Worm (Caenorhabditis elegans) whole organism, L4 larva: ENCODE data around the gene sra-7.

Source experiments
- D1046.2 ChIP-seq: fragments of 200-800 bp; sonication (Bioruptor generic); IDR thresholded peaks from 2 replicates; pipeline ENCODE4 v1.3.6; 2022; ENCODE audit warnings: missing genetic modification characterization, missing compliant biosample characterization
- F26F4.8 ChIP-seq: fragments of 200-800 bp; sonication (Bioruptor generic); conservative IDR thresholded peaks from 2 replicates; pipeline ENCODE4 v1.3.6; 2022; ENCODE audit warnings: missing genetic modification characterization, missing compliant biosample characterization
- T20F7.1 ChIP-seq: fragments of 200-800 bp; sonication (Bioruptor generic); optimal IDR thresholded peaks from 2 replicates; lab custom pipeline; 2018; ENCODE audit warnings: mild to moderate bottlenecking, missing genetic modification characterization, missing compliant biosample characterization
- T26A8.4 ChIP-seq: fragments of 200-800 bp; sonication (Bioruptor generic); IDR thresholded peaks from 2 replicates; pipeline ENCODE4 v1.3.6; 2022; ENCODE audit warnings: missing genetic modification characterization, missing compliant biosample characterization
- Y105C5A.15 ChIP-seq: fragments of 200-800 bp; sonication (Bioruptor generic); IDR thresholded peaks from 2 replicates; pipeline ENCODE4 v1.3.6; 2022; ENCODE audit warnings: missing genetic modification characterization, missing compliant biosample characterization
- ZK546.5 ChIP-seq, 2 experiments: sonication (generic microtip); optimal IDR thresholded peaks; 2 replicates each; lab custom pipeline; 2017; ENCODE audit warnings: missing biosample characterization in 2 of 2, missing genetic modification characterization in 2 of 2
- ama-1 ChIP-seq: fragments of 150-350 bp; optimal IDR thresholded peaks from 2 replicates; lab custom pipeline; 2014; ENCODE audit warnings: inconsistent platforms, mixed read lengths
- arid-1 ChIP-seq: fragments of 200-800 bp; sonication (Bioruptor generic); conservative IDR thresholded peaks from 2 replicates; pipeline ENCODE4 v1.3.6; 2022; ENCODE audit warnings: missing genetic modification reagents, missing genetic modification characterization, missing compliant biosample characterization
- ces-1 ChIP-seq: fragments of 150-350 bp; sonication (generic microtip); optimal IDR thresholded peaks from 4 replicates; lab custom pipeline; 2014; ENCODE audit warnings: missing biosample characterization, missing genetic modification reagents, missing genetic modification characterization
- daf-16 ChIP-seq, 3 experiments: sonication (generic microtip); optimal IDR thresholded peaks; 2 replicates each; lab custom pipeline; 2016 to 2017; ENCODE audit warnings: missing genetic modification characterization in 3 of 3, missing genetic modification reagents in 3 of 3, mild to moderate bottlenecking in 2 of 3, missing compliant biosample characterization in 2 of 3, missing biosample characterization in 1 of 3, moderate library complexity in 1 of 3
- dmd-6 ChIP-seq: fragments of 200-800 bp; sonication (Bioruptor generic); IDR thresholded peaks from 2 replicates; pipeline ENCODE4 v1.3.6; 2022; ENCODE audit warnings: missing genetic modification reagents, missing genetic modification characterization, missing compliant biosample characterization
- dmd-8 ChIP-seq: fragments of 200-800 bp; sonication (Bioruptor generic); IDR thresholded peaks from 2 replicates; pipeline ENCODE4 v1.3.6; 2022; ENCODE audit warnings: missing genetic modification characterization, missing compliant biosample characterization
- dpl-1 ChIP-seq: fragments of 150-350 bp; optimal IDR thresholded peaks from 2 replicates; lab custom pipeline; 2014; ENCODE audit warnings: missing biosample characterization, missing genetic modification reagents, missing genetic modification characterization
- dve-1 ChIP-seq: sonication (generic microtip); optimal IDR thresholded peaks from 2 replicates; lab custom pipeline; 2017; ENCODE audit warnings: antibody characterized with exemption, mild to moderate bottlenecking, missing genetic modification characterization, missing compliant biosample characterization; ENCODE audit not compliant: insufficient read depth
- egl-27 ChIP-seq: sonication (generic microtip); optimal IDR thresholded peaks from 3 replicates; lab custom pipeline; 2017; ENCODE audit warnings: missing biosample characterization, missing genetic modification reagents, missing genetic modification characterization
- gei-8 ChIP-seq: fragments of 200-800 bp; sonication (Bioruptor generic); optimal IDR thresholded peaks from 2 replicates; lab custom pipeline; 2018; ENCODE audit warnings: mild to moderate bottlenecking, missing genetic modification characterization, missing compliant biosample characterization
- hlh-11 ChIP-seq: fragments of 200-800 bp; sonication (Bioruptor generic); optimal IDR thresholded peaks from 2 replicates; lab custom pipeline; 2018; ENCODE audit warnings: mild to moderate bottlenecking, missing genetic modification characterization, missing compliant biosample characterization
- hlh-30 ChIP-seq: sonication (generic microtip); optimal IDR thresholded peaks from 2 replicates; lab custom pipeline; 2017; ENCODE audit warnings: antibody characterized with exemption, mild to moderate bottlenecking, missing genetic modification characterization, missing compliant biosample characterization; ENCODE audit not compliant: insufficient read depth
- lin-1 ChIP-seq: fragments of 200-800 bp; sonication (Bioruptor generic); IDR thresholded peaks from 2 replicates; pipeline ENCODE4 v1.3.6; 2022; ENCODE audit warnings: missing genetic modification reagents, missing genetic modification characterization, missing compliant biosample characterization
- lin-15B ChIP-seq: fragments of 150-350 bp; sonication (generic microtip); optimal IDR thresholded peaks from 3 replicates; lab custom pipeline; 2014; ENCODE audit warnings: missing biosample characterization, missing genetic modification characterization
- lsy-2 ChIP-seq, 2 experiments: fragments of 150-350 bp in 1 of 2; sonication (generic microtip) in 1 of 2; optimal IDR thresholded peaks; 2 replicates each; lab custom pipeline; 2014 to 2017; ENCODE audit warnings: missing biosample characterization in 2 of 2, missing genetic modification characterization in 2 of 2
- madf-5 ChIP-seq, 2 experiments: fragments of 200-800 bp; sonication (Bioruptor generic); IDR thresholded peaks; 2 replicates each; pipeline ENCODE4 v1.3.6; 2022; ENCODE audit warnings: missing compliant biosample characterization in 2 of 2, missing genetic modification characterization in 2 of 2
- mdt-29 ChIP-seq: fragments of 200-800 bp; sonication (Bioruptor generic); IDR thresholded peaks from 2 replicates; pipeline ENCODE4 v1.3.6; 2022; ENCODE audit warnings: missing genetic modification reagents, missing genetic modification characterization, missing compliant biosample characterization
- mep-1 ChIP-seq: fragments of 150-350 bp; sonication (generic microtip); optimal IDR thresholded peaks from 3 replicates; lab custom pipeline; 2014; ENCODE audit warnings: missing biosample characterization, missing genetic modification characterization
- nhr-102 ChIP-seq: sonication (generic microtip); optimal IDR thresholded peaks from 2 replicates; lab custom pipeline; 2016; ENCODE audit warnings: mild to moderate bottlenecking, missing genetic modification characterization, moderate library complexity, missing compliant biosample characterization
- nhr-11 ChIP-seq: fragments of 150-350 bp; optimal IDR thresholded peaks from 2 replicates; lab custom pipeline; 2014; ENCODE audit warnings: missing biosample characterization, missing genetic modification characterization
- nhr-25 ChIP-seq: sonication (generic microtip); optimal IDR thresholded peaks from 2 replicates; lab custom pipeline; 2017; ENCODE audit warnings: missing genetic modification characterization, mild to moderate bottlenecking, missing compliant biosample characterization, antibody characterized with exemption, moderate library complexity, borderline replicate concordance; ENCODE audit not compliant: insufficient read depth
- nhr-28 ChIP-seq: fragments of 150-350 bp; optimal IDR thresholded peaks from 2 replicates; lab custom pipeline; 2014; ENCODE audit warnings: missing biosample characterization, missing genetic modification characterization
- nhr-48 ChIP-seq: sonication (generic microtip); optimal IDR thresholded peaks from 2 replicates; lab custom pipeline; 2016; ENCODE audit warnings: mild to moderate bottlenecking, missing genetic modification characterization, missing compliant biosample characterization
- nhr-6 ChIP-seq: fragments of 150-350 bp; optimal IDR thresholded peaks from 2 replicates; lab custom pipeline; 2014; ENCODE audit warnings: missing biosample characterization, missing genetic modification characterization
- nhr-76 ChIP-seq: fragments of 150-350 bp; optimal IDR thresholded peaks from 2 replicates; lab custom pipeline; 2014; ENCODE audit warnings: missing biosample characterization, missing genetic modification characterization
- nhr-77 ChIP-seq: fragments of 150-350 bp; optimal IDR thresholded peaks from 2 replicates; lab custom pipeline; 2014; ENCODE audit warnings: missing biosample characterization, missing genetic modification characterization
- php-3 ChIP-seq: fragments of 200-800 bp; sonication (Bioruptor generic); IDR thresholded peaks from 2 replicates; pipeline ENCODE4 v1.3.6; 2022; ENCODE audit warnings: missing genetic modification reagents, missing genetic modification characterization, missing compliant biosample characterization
- pqm-1 ChIP-seq: sonication (generic microtip); optimal IDR thresholded peaks from 2 replicates; lab custom pipeline; 2017; ENCODE audit warnings: missing biosample characterization, missing genetic modification characterization
- saeg-2 ChIP-seq: fragments of 200-800 bp; sonication (Bioruptor generic); IDR thresholded peaks from 2 replicates; pipeline ENCODE4 v1.3.6; 2022; ENCODE audit warnings: missing genetic modification reagents, missing genetic modification characterization, missing compliant biosample characterization
- snpc-1.2 ChIP-seq: fragments of 200-800 bp; sonication (Bioruptor generic); IDR thresholded peaks from 2 replicates; pipeline ENCODE4 v1.3.6; 2022; ENCODE audit warnings: missing genetic modification reagents, missing genetic modification characterization, missing compliant biosample characterization
- spr-3 ChIP-seq: fragments of 200-800 bp; sonication (Bioruptor generic); optimal IDR thresholded peaks from 2 replicates; lab custom pipeline; 2018; ENCODE audit warnings: mild to moderate bottlenecking, missing genetic modification characterization, missing compliant biosample characterization
- tag-97 ChIP-seq: fragments of 200-800 bp; sonication (Bioruptor generic); IDR thresholded peaks from 2 replicates; pipeline ENCODE4 v1.3.6; 2022; ENCODE audit warnings: missing genetic modification characterization, missing compliant biosample characterization
- tra-1 ChIP-seq: fragments of 200-800 bp; sonication (Bioruptor generic); IDR thresholded peaks from 2 replicates; pipeline ENCODE4 v1.3.6; 2022; ENCODE audit warnings: missing genetic modification reagents, missing genetic modification characterization, missing compliant biosample characterization
- unc-39 ChIP-seq: sonication (generic microtip); optimal IDR thresholded peaks from 2 replicates; lab custom pipeline; 2017; ENCODE audit warnings: missing biosample characterization, missing genetic modification characterization
- unc-62 ChIP-seq, 3 experiments: fragments of 150-350 bp in 1 of 3; sonication (generic microtip); optimal IDR thresholded peaks in 2 of 3; peaks in 1 of 3; 1 replicate in 1 of 3; 2 replicates in 2 of 3; lab custom pipeline; 2014 to 2017; ENCODE audit warnings: missing biosample characterization in 3 of 3, missing genetic modification characterization in 3 of 3, missing genetic modification reagents in 3 of 3, missing genotype in 1 of 3
- zag-1 ChIP-seq: fragments of 150-350 bp; optimal IDR thresholded peaks from 2 replicates; lab custom pipeline; 2014; ENCODE audit warnings: missing biosample characterization, missing genetic modification characterization
- zfp-3 ChIP-seq: fragments of 200-800 bp; sonication (Bioruptor generic); conservative IDR thresholded peaks from 2 replicates; pipeline ENCODE4 v1.3.6; 2022; ENCODE audit warnings: missing genetic modification reagents, missing genetic modification characterization, missing compliant biosample characterization
- zip-11 ChIP-seq: fragments of 200-800 bp; sonication (Bioruptor generic); IDR thresholded peaks from 2 replicates; pipeline ENCODE4 v1.3.6; 2022; ENCODE audit warnings: missing genetic modification characterization, missing compliant biosample characterization
- zip-2 ChIP-seq: fragments of 150-350 bp; optimal IDR thresholded peaks from 2 replicates; lab custom pipeline; 2014; ENCODE audit warnings: missing biosample characterization, missing genetic modification characterization
- ztf-7 ChIP-seq: fragments of 150-350 bp; optimal IDR thresholded peaks from 2 replicates; lab custom pipeline; 2014; ENCODE audit warnings: missing biosample characterization, missing genetic modification characterization

Gene sra-7

DNA sequence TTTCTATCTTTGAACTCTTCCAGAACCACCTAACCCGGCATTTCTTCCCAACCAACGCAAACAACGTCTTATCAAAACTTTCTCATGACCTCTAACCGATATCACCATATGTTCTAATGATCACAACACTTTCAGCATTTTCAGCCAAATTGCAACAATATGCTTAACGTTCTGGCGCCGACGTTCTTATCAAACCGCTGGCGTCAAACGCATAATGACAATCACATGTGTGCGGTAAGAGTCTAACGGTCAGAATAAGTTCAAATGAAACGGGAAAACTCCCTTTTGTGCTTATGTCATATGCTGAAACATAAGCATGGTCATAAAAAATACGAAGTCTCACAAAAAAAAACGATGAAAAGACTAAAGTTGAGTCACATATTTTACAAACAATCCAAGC is 43.6 kb upstream of the sra-7 start (continued):
- TF ChIP-seq saeg-2 (GFP tag; lab: Robert Waterston, UW) (no peak), mdt-29 (peak; percentile 93), zip-2 (tag; lab: Kevin White, UChicago) (no peak), nhr-77 (tag; lab: Kevin White, UChicago) (peak; percentile 79), unc-62 (GFP tag; optimal IDR thresholded peaks at IDR 0.05 in 1 of 2; lab: Kevin White, UChicago) (peak in 1 of 2 experiments; percentile 62), unc-62 (tag; optimal IDR thresholded peaks at IDR 0.05; lab: Kevin White, UChicago) (no peak), hlh-30 (tag; lab: Kevin White, UChicago) (peak; percentile 86), mep-1 (peak; percentile 60), ztf-7 (no peak), zip-11 (GFP tag; lab: Robert Waterston, UW) (no peak), nhr-102 (tag; lab: Kevin White, UChicago) (peak; percentile 83), zag-1 (tag; lab: Kevin White, UChicago) (no peak), gei-8 (GFP tag; lab: Kevin White, UChicago) (peak; percentile 62), daf-16 (GFP tag; optimal IDR thresholded peaks at IDR 0.05; lab: Kevin White, UChicago) (peak in 1 of 2 experiments; percentile 49), daf-16 (tag; optimal IDR thresholded peaks at IDR 0.05; lab: Kevin White, UChicago) (peak; percentile 96), T20F7.1 (GFP tag; lab: Kevin White, UChicago) (peak; percentile 55), dmd-8 (GFP tag; lab: Robert Waterston, UW) (no peak), nhr-6 (tag; lab: Kevin White, UChicago) (no peak), nhr-11 (tag; lab: Kevin White, UChicago) (peak; percentile 12), lin-1 (GFP tag; lab: Robert Waterston, UW) (peak; percentile 85)

ce11 chrII:9501955-9502354 is 42.5 kb upstream of the sra-7 start:
- TF ChIP-seq dmd-6 (GFP tag; lab: Robert Waterston, UW) = peak; percentile 91
- TF ChIP-seq arid-1 (GFP tag; lab: Robert Waterston, UW) = no peak
- 0 out of 2 replicates have a peak, but pooled peaks have one; percentile 30 for TF ChIP-seq saeg-2 (GFP tag; lab: Robert Waterston, UW)
- no peak for TF ChIP-seq ama-1
- TF ChIP-seq tra-1 = peak; percentile 81
- peak; percentile 23 for TF ChIP-seq pqm-1 (tag; lab: Kevin White, UChicago)
- no peak for TF ChIP-seq unc-39 (tag; lab: Kevin White, UChicago)
- TF ChIP-seq D1046.2 = no peak
- TF ChIP-seq lin-15B = no peak
- no peak for TF ChIP-seq ZK546.5 (tag; optimal IDR thresholded peaks at IDR 0.05; lab: Kevin White, UChicago)
- peak; percentile 72 for TF ChIP-seq nhr-11 (tag; lab: Kevin White, UChicago)
- TF ChIP-seq dve-1 (tag; lab: Kevin White, UChicago) = peak; percentile 91
- TF ChIP-seq daf-16 (GFP tag; optimal IDR thresholded peaks at IDR 0.05; lab: Kevin White, UChicago) = no peak
- peak; percentile 83 for TF ChIP-seq daf-16 (tag; optimal IDR thresholded peaks at IDR 0.05; lab: Kevin White, UChicago)
- TF ChIP-seq nhr-48 (tag; lab: Kevin White, UChicago) = peak; percentile 66
- no peak for TF ChIP-seq spr-3
- TF ChIP-seq mdt-29 = peak; percentile 61; the same call in 1 of the 2 replicates
- peak; percentile 57 for TF ChIP-seq lin-1 (GFP tag; lab: Robert Waterston, UW)
- TF ChIP-seq tag-97 (GFP tag; lab: Robert Waterston, UW) = no peak
- TF ChIP-seq ces-1 (GFP tag; lab: Kevin White, UChicago) = no peak
- TF ChIP-seq nhr-76 = no peak
- peak; percentile 63 for TF ChIP-seq nhr-102 (tag; lab: Kevin White, UChicago)
- no peak for TF ChIP-seq ztf-7
- no peak for TF ChIP-seq snpc-1.2 (GFP tag; lab: Robert Waterston, UW)
- TF ChIP-seq Y105C5A.15 = no peak
- TF ChIP-seq F26F4.8 (GFP tag; lab: Robert Waterston, UW) = no peak
- peak in 1 of 2 experiments; percentile 55 for TF ChIP-seq unc-62 (GFP tag; optimal IDR thresholded peaks at IDR 0.05 in 1 of 2; lab: Kevin White, UChicago)
- TF ChIP-seq unc-62 (tag; optimal IDR thresholded peaks at IDR 0.05; lab: Kevin White, UChicago) = no peak
- no peak for TF ChIP-seq lsy-2 (tag; optimal IDR thresholded peaks at IDR 0.05; lab: Kevin White, UChicago)
- TF ChIP-seq nhr-28 = peak; percentile 71
- TF ChIP-seq madf-5 (GFP tag; IDR thresholded peaks at IDR 0.05; lab: Robert Waterston, UW) = no peak
- TF ChIP-seq zag-1 (tag; lab: Kevin White, UChicago) = no peak
- TF ChIP-seq egl-27 (tag; lab: Kevin White, UChicago) = no peak
- peak; percentile 85 for TF ChIP-seq hlh-30 (tag; lab: Kevin White, UChicago)
- no peak for TF ChIP-seq nhr-25 (tag; lab: Kevin White, UChicago)
- TF ChIP-seq dpl-1 (GFP tag; lab: Kevin White, UChicago) = no peak
- TF ChIP-seq zfp-3 (GFP tag; lab: Robert Waterston, UW) = no peak
- TF ChIP-seq hlh-11 (tag; lab: Kevin White, UChicago) = peak; percentile 87
- TF ChIP-seq zip-2 (tag; lab: Kevin White, UChicago) = no peak
- TF ChIP-seq T26A8.4 (GFP tag; lab: Robert Waterston, UW) = no peak
- TF ChIP-seq php-3 = peak; percentile 74
